Fruit fly (Drosophila melanogaster) whole organism, wandering third instar larva: ENCODE measurements around the gene Gld.

Source experiments
- Abd-B ChIP-seq: fragments of >200 bp; optimal IDR thresholded peaks from 2 replicates; lab custom pipeline; 2017; ENCODE audit warnings: missing biosample characterization, missing genetic modification characterization
- CG32264 ChIP-seq: fragments of 200-800 bp; sonication (Bioruptor generic); optimal IDR thresholded peaks from 2 replicates; lab custom pipeline; 2016; ENCODE audit warnings: missing biosample characterization, missing genetic modification characterization
- CG9705 ChIP-seq: fragments of 200-800 bp; sonication (Bioruptor generic); optimal IDR thresholded peaks from 2 replicates; lab custom pipeline; 2018; ENCODE audit warnings: missing biosample characterization, mild to moderate bottlenecking, missing genetic modification characterization
- CrebA ChIP-seq: fragments of 200-800 bp; sonication (Bioruptor generic); optimal IDR thresholded peaks from 2 replicates; lab custom pipeline; 2016; ENCODE audit warnings: missing biosample characterization, mild to moderate bottlenecking, missing genetic modification characterization, borderline replicate concordance
- Dfd ChIP-seq: fragments of >200 bp; optimal IDR thresholded peaks from 2 replicates; lab custom pipeline; 2017; ENCODE audit warnings: missing biosample characterization, missing genetic modification characterization
- Dif ChIP-seq: fragments of 200-275, 200-300 bp; sonication (Bioruptor generic); optimal IDR thresholded peaks from 2 replicates; lab custom pipeline; 2018; ENCODE audit warnings: missing biosample characterization, missing genetic modification characterization; ENCODE audit not compliant: partially characterized antibody
- GATAd ChIP-seq: sonication (Bioruptor generic); optimal IDR thresholded peaks from 2 replicates; lab custom pipeline; 2016; ENCODE audit warnings: missing biosample characterization, missing genetic modification characterization
- HLH106 ChIP-seq: fragments of 200-800 bp; optimal IDR thresholded peaks from 3 replicates; lab custom pipeline; 2019; ENCODE audit warnings: missing biosample characterization, mild to moderate bottlenecking, missing genetic modification characterization, moderate library complexity
- Hnf4 ChIP-seq: fragments of 200-800 bp; sonication (Bioruptor generic); optimal IDR thresholded peaks from 2 replicates; lab custom pipeline; 2016; ENCODE audit warnings: missing biosample characterization, mild to moderate bottlenecking, missing genetic modification characterization
- Hr78 ChIP-seq: fragments of >200 bp; optimal IDR thresholded peaks from 2 replicates; lab custom pipeline; 2017; ENCODE audit warnings: missing biosample characterization, missing genetic modification characterization
- Hr83 ChIP-seq: fragments of 200-300 bp; sonication (Bioruptor generic); optimal IDR thresholded peaks from 2 replicates; lab custom pipeline; 2016; ENCODE audit warnings: missing biosample characterization, mild to moderate bottlenecking, missing genetic modification characterization, moderate library complexity; ENCODE audit not compliant: poor library complexity, severe bottlenecking
- Jra ChIP-seq: sonication (Bioruptor generic); optimal IDR thresholded peaks from 2 replicates; lab custom pipeline; 2016; ENCODE audit warnings: missing biosample characterization, missing genetic modification characterization
- Mio ChIP-seq: sonication (Bioruptor generic); optimal IDR thresholded peaks from 2 replicates; lab custom pipeline; 2016; ENCODE audit warnings: missing biosample characterization, missing genetic modification characterization
- Myc ChIP-seq: fragments of >200 bp; optimal IDR thresholded peaks from 2 replicates; lab custom pipeline; 2017
- N ChIP-seq: fragments of >200 bp; optimal IDR thresholded peaks from 2 replicates; lab custom pipeline; 2018; ENCODE audit warnings: missing biosample characterization, missing external identifiers, missing genetic modification characterization
- OdsH ChIP-seq: fragments of 200-800 bp; sonication (Bioruptor generic); optimal IDR thresholded peaks from 2 replicates; lab custom pipeline; 2016; ENCODE audit warnings: missing biosample characterization, mild to moderate bottlenecking, missing genetic modification characterization
- Rel ChIP-seq, 2 experiments: fragments of 200-800 bp; sonication (Bioruptor generic) in 1 of 2; optimal IDR thresholded peaks; 2 replicates in 1 of 2; 3 replicates in 1 of 2; lab custom pipeline; 2016 to 2019; ENCODE audit warnings: mild to moderate bottlenecking in 2 of 2, missing biosample characterization in 2 of 2, missing genetic modification characterization in 2 of 2, moderate library complexity in 1 of 2
- Sp1 ChIP-seq: fragments of 200-800 bp; sonication (Bioruptor generic); optimal IDR thresholded peaks from 3 replicates; lab custom pipeline; 2019; ENCODE audit warnings: missing biosample characterization, mild to moderate bottlenecking, missing genetic modification characterization, moderate library complexity
- Vsx2 ChIP-seq: fragments of 200-300, 225-300 bp; sonication (Bioruptor generic); optimal IDR thresholded peaks from 2 replicates; lab custom pipeline; 2018; ENCODE audit warnings: missing biosample characterization, missing genetic modification characterization; ENCODE audit not compliant: partially characterized antibody
- br ChIP-seq: fragments of 200-800 bp; sonication (Bioruptor generic); optimal IDR thresholded peaks from 2 replicates; lab custom pipeline; 2016; ENCODE audit warnings: missing biosample characterization, missing genetic modification characterization
- brk ChIP-seq: fragments of 200-800 bp; sonication (Bioruptor generic); optimal IDR thresholded peaks from 2 replicates; lab custom pipeline; 2016; ENCODE audit warnings: missing biosample characterization, mild to moderate bottlenecking, missing genetic modification characterization
- dl ChIP-seq, 2 experiments: fragments of 175-275, 200-275 bp in 1 of 2; fragments of 200-275 bp in 1 of 2; sonication (Bioruptor generic); optimal IDR thresholded peaks; lab custom pipeline; 2018; ENCODE audit warnings: mild to moderate bottlenecking in 2 of 2, missing biosample characterization in 2 of 2, missing genetic modification characterization in 2 of 2, moderate library complexity in 2 of 2; ENCODE audit not compliant: partially characterized antibody in 2 of 2, insufficient read depth in 1 of 2
- dmrt93B ChIP-seq: fragments of 200-800 bp; sonication (Bioruptor generic); optimal IDR thresholded peaks from 2 replicates; lab custom pipeline; 2018; ENCODE audit warnings: missing biosample characterization, mild to moderate bottlenecking, missing genetic modification characterization
- dsf ChIP-seq: sonication (Bioruptor generic); optimal IDR thresholded peaks from 2 replicates; lab custom pipeline; 2016; ENCODE audit warnings: missing biosample characterization, missing genetic modification characterization, borderline replicate concordance
- ey ChIP-seq: fragments of 200-800 bp; sonication (Bioruptor generic); optimal IDR thresholded peaks from 2 replicates; lab custom pipeline; 2016; ENCODE audit warnings: missing biosample characterization, missing genetic modification characterization
- foxo ChIP-seq, 2 experiments: fragments of 200-800 bp; sonication (Bioruptor generic); optimal IDR thresholded peaks; 2 replicates in 1 of 2; 3 replicates in 1 of 2; lab custom pipeline; 2016 to 2017; ENCODE audit warnings: missing biosample characterization in 2 of 2, missing genetic modification characterization in 2 of 2
- fru ChIP-seq: fragments of 200-800 bp; sonication (Bioruptor generic); optimal IDR thresholded peaks from 3 replicates; lab custom pipeline; 2016; ENCODE audit warnings: missing biosample characterization, mild to moderate bottlenecking, missing genetic modification characterization
- h ChIP-seq: fragments of 200-800 bp; sonication (Bioruptor generic); optimal IDR thresholded peaks from 3 replicates; lab custom pipeline; 2016; ENCODE audit warnings: missing biosample characterization, mild to moderate bottlenecking, missing genetic modification characterization
- jim ChIP-seq: fragments of 175-275, 200-325 bp; sonication (Bioruptor generic); optimal IDR thresholded peaks from 2 replicates; lab custom pipeline; 2016; ENCODE audit warnings: missing biosample characterization, mild to moderate bottlenecking, missing genetic modification characterization
- lola ChIP-seq: fragments of >200 bp; optimal IDR thresholded peaks from 2 replicates; lab custom pipeline; 2017; ENCODE audit warnings: missing biosample characterization, missing genetic modification characterization
- pan ChIP-seq: fragments of >200 bp; optimal IDR thresholded peaks from 2 replicates; lab custom pipeline; 2017
- psq ChIP-seq: fragments of 200-800 bp; sonication (Bioruptor generic); optimal IDR thresholded peaks from 3 replicates; lab custom pipeline; 2017; ENCODE audit warnings: missing biosample characterization, mild to moderate bottlenecking, missing genetic modification characterization, moderate library complexity
- rgr ChIP-seq: fragments of 200-800 bp; sonication (Bioruptor generic); optimal IDR thresholded peaks from 3 replicates; lab custom pipeline; 2016; ENCODE audit warnings: missing biosample characterization, mild to moderate bottlenecking, missing genetic modification characterization
- sage ChIP-seq: fragments of 200-800 bp; sonication (Bioruptor generic); optimal IDR thresholded peaks from 2 replicates; lab custom pipeline; 2016; ENCODE audit warnings: missing biosample characterization, mild to moderate bottlenecking, missing genetic modification characterization
- sv ChIP-seq: fragments of 200-800 bp; sonication (Bioruptor generic); optimal IDR thresholded peaks from 3 replicates; lab custom pipeline; 2016; ENCODE audit warnings: missing biosample characterization, missing genetic modification characterization
- tai ChIP-seq: sonication (Bioruptor generic); optimal IDR thresholded peaks from 2 replicates; lab custom pipeline; 2016; ENCODE audit warnings: missing biosample characterization, missing genetic modification characterization
- usp ChIP-seq: fragments of >200 bp; optimal IDR thresholded peaks from 2 replicates; lab custom pipeline; 2017; ENCODE audit warnings: missing biosample characterization, missing genetic modification characterization
- woc ChIP-seq: sonication (Bioruptor generic); optimal IDR thresholded peaks from 2 replicates; lab custom pipeline; 2016; ENCODE audit warnings: missing biosample characterization, mild to moderate bottlenecking, missing genetic modification characterization

The Gld gene

DNA sequence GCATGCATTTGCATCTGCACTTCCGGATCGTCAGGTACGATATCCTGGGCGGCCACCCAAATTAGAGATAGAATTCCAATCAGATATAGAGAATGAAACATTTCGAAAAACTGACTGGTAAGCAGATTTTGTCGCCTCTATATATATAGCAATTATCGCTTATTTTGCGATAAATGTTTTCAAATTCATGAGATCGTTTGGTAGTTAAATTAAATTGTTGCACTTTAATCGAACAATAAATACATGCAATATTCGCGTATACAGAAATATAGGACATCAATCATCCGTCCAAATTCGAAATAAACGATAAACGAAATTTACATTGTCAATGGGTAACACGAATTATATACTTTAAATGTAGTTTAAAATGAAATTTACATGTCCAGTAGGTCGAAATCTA, 13.6 kb downstream of the Gld start, which contains the start of gene Obp84a:
Obp84a (minus strand) TSS at position 101 of the 400 bp plus-strand sequence.
- no peak for TF ChIP-seq N (GFP tag; lab: Kevin White, UChicago)
- TF ChIP-seq OdsH (GFP tag; lab: Kevin White, UChicago) = no peak
- TF ChIP-seq GATAd (GFP tag; lab: Kevin White, UChicago) = no peak
- TF ChIP-seq rgr (GFP tag; lab: Kevin White, UChicago) = no peak
- no peak for TF ChIP-seq dmrt93B (GFP tag; lab: Kevin White, UChicago)
- TF ChIP-seq usp = no peak
- no peak for TF ChIP-seq Dfd
- TF ChIP-seq Myc (lab: Kevin White, UChicago) = no peak
- TF ChIP-seq psq (GFP tag; lab: Kevin White, UChicago) = no peak
- no peak for TF ChIP-seq HLH106 (tag; lab: Kevin White, UChicago)
- no peak for TF ChIP-seq dsf
- no peak for TF ChIP-seq tai
- TF ChIP-seq Hnf4 (GFP tag; lab: Kevin White, UChicago) = no peak
- TF ChIP-seq CG9705 (GFP tag; lab: Kevin White, UChicago) = no peak
- TF ChIP-seq brk (GFP tag; lab: Kevin White, UChicago) = no peak

DNA sequence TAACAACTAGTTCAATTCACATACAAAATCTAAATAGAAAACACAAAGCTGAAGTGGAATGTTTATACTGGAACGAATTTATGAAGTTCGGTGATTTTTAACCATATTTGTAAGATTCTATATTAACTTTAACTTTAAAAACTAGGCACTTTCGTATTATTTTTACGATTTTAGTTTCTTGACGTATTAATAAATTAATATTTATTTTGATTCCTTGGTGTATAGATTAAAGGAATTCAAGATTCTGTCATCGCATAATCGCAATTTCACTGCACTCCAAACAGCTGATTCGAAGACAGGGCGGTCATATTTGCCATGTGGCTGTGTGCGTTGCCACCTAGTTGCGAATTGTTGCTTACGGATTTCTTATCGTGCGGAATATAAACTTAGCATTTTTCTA, 16.0 kb downstream of the Gld start, which contains the start of the genes CG1227 and Dtwd2:
CG1227 (minus strand) TSS at position 279 of the 400 bp plus-strand sequence.
Dtwd2 (plus strand) TSS at position 336 of the 400 bp plus-strand sequence.
- TF ChIP-seq Hnf4 (GFP tag; lab: Kevin White, UChicago) = peak; percentile 88
- TF ChIP-seq Rel (GFP tag; optimal IDR thresholded peaks at IDR 0.05; lab: Kevin White, UChicago) = peak; percentile 50
- TF ChIP-seq Rel (tag; optimal IDR thresholded peaks at IDR 0.05; lab: Kevin White, UChicago) = peak; percentile 90
- peak; percentile 79 for TF ChIP-seq sage
- no peak for TF ChIP-seq jim (GFP tag; lab: Kevin White, UChicago)
- no peak for TF ChIP-seq dl (GFP tag; optimal IDR thresholded peaks at IDR 0.05; lab: Kevin White, UChicago; ENCODE audit: insufficient read depth in 1 of 2, partially characterized antibody in 2 of 2)
- peak; percentile 83 for TF ChIP-seq ey
- peak; percentile 73 for TF ChIP-seq sv (GFP tag; lab: Kevin White, UChicago)
- no peak for TF ChIP-seq Mio (GFP tag; lab: Kevin White, UChicago)
- no peak for TF ChIP-seq tai
- no peak for TF ChIP-seq Dfd
- TF ChIP-seq usp = no peak
- TF ChIP-seq Vsx2 (GFP tag; lab: Kevin White, UChicago) = no peak
- peak; percentile 88 for TF ChIP-seq dmrt93B (GFP tag; lab: Kevin White, UChicago)
- peak; percentile 84 for TF ChIP-seq br (GFP tag; lab: Kevin White, UChicago)
- no peak for TF ChIP-seq pan
- TF ChIP-seq psq (GFP tag; lab: Kevin White, UChicago) = peak; percentile 81
- TF ChIP-seq Jra (GFP tag; lab: Kevin White, UChicago) = peak; percentile 67
- TF ChIP-seq lola (GFP tag; lab: Kevin White, UChicago) = no peak
- peak; percentile 70 for TF ChIP-seq dsf
- peak; percentile 96 for TF ChIP-seq CG9705 (GFP tag; lab: Kevin White, UChicago)
- peak; percentile 57 for TF ChIP-seq CrebA (GFP tag; lab: Kevin White, UChicago)
- peak; percentile 98 for TF ChIP-seq HLH106 (tag; lab: Kevin White, UChicago)
- no peak for TF ChIP-seq Abd-B (GFP tag; lab: Kevin White, UChicago)
- no peak for TF ChIP-seq Myc (lab: Kevin White, UChicago)
- peak; percentile 98 for TF ChIP-seq Sp1
- TF ChIP-seq foxo (GFP tag; optimal IDR thresholded peaks at IDR 0.05; lab: Kevin White, UChicago) = peak; percentile 7 to 93
- TF ChIP-seq Hr83 = peak; percentile 9
- TF ChIP-seq Dif (GFP tag; lab: Kevin White, UChicago) = no peak
- peak; percentile 93 for TF ChIP-seq h (GFP tag; lab: Kevin White, UChicago)
- TF ChIP-seq rgr (GFP tag; lab: Kevin White, UChicago) = peak; percentile 97
- no peak for TF ChIP-seq Hr78 (GFP tag; lab: Kevin White, UChicago)
- TF ChIP-seq brk (GFP tag; lab: Kevin White, UChicago) = peak; percentile 95
- peak; percentile 53 for TF ChIP-seq GATAd (GFP tag; lab: Kevin White, UChicago)
- TF ChIP-seq CG32264 (GFP tag; lab: Kevin White, UChicago) = peak; percentile 70
- TF ChIP-seq woc (GFP tag; lab: Kevin White, UChicago) = peak; percentile 82
- no peak for TF ChIP-seq N (GFP tag; lab: Kevin White, UChicago)
- TF ChIP-seq OdsH (GFP tag; lab: Kevin White, UChicago) = peak; percentile 95
- peak; percentile 88 for TF ChIP-seq fru
- TF ChIP-seq, all 38 proteins: peak for 24
